Fruit fly (Drosophila melanogaster) whole organism, wandering third instar larva: ENCODE measurements around the gene bur.

ENCODE experiments used
- Abd-B ChIP-seq: fragments of >200 bp; optimal IDR thresholded peaks from 2 replicates; lab custom pipeline; 2017; ENCODE audit warnings: missing biosample characterization, missing genetic modification characterization
- CG32264 ChIP-seq: fragments of 200-800 bp; sonication (Bioruptor generic); optimal IDR thresholded peaks from 2 replicates; lab custom pipeline; 2016; ENCODE audit warnings: missing biosample characterization, missing genetic modification characterization
- CG9705 ChIP-seq: fragments of 200-800 bp; sonication (Bioruptor generic); optimal IDR thresholded peaks from 2 replicates; lab custom pipeline; 2018; ENCODE audit warnings: missing biosample characterization, mild to moderate bottlenecking, missing genetic modification characterization
- CrebA ChIP-seq: fragments of 200-800 bp; sonication (Bioruptor generic); optimal IDR thresholded peaks from 2 replicates; lab custom pipeline; 2016; ENCODE audit warnings: missing biosample characterization, mild to moderate bottlenecking, missing genetic modification characterization, borderline replicate concordance
- Dfd ChIP-seq: fragments of >200 bp; optimal IDR thresholded peaks from 2 replicates; lab custom pipeline; 2017; ENCODE audit warnings: missing biosample characterization, missing genetic modification characterization
- Dif ChIP-seq: fragments of 200-275, 200-300 bp; sonication (Bioruptor generic); optimal IDR thresholded peaks from 2 replicates; lab custom pipeline; 2018; ENCODE audit warnings: missing biosample characterization, missing genetic modification characterization; ENCODE audit not compliant: partially characterized antibody
- GATAd ChIP-seq: sonication (Bioruptor generic); optimal IDR thresholded peaks from 2 replicates; lab custom pipeline; 2016; ENCODE audit warnings: missing biosample characterization, missing genetic modification characterization
- HLH106 ChIP-seq: fragments of 200-800 bp; optimal IDR thresholded peaks from 3 replicates; lab custom pipeline; 2019; ENCODE audit warnings: missing biosample characterization, mild to moderate bottlenecking, missing genetic modification characterization, moderate library complexity
- Hnf4 ChIP-seq: fragments of 200-800 bp; sonication (Bioruptor generic); optimal IDR thresholded peaks from 2 replicates; lab custom pipeline; 2016; ENCODE audit warnings: missing biosample characterization, mild to moderate bottlenecking, missing genetic modification characterization
- Hr83 ChIP-seq: fragments of 200-300 bp; sonication (Bioruptor generic); optimal IDR thresholded peaks from 2 replicates; lab custom pipeline; 2016; ENCODE audit warnings: missing biosample characterization, mild to moderate bottlenecking, missing genetic modification characterization, moderate library complexity; ENCODE audit not compliant: poor library complexity, severe bottlenecking
- Jra ChIP-seq: sonication (Bioruptor generic); optimal IDR thresholded peaks from 2 replicates; lab custom pipeline; 2016; ENCODE audit warnings: missing biosample characterization, missing genetic modification characterization
- Mio ChIP-seq: sonication (Bioruptor generic); optimal IDR thresholded peaks from 2 replicates; lab custom pipeline; 2016; ENCODE audit warnings: missing biosample characterization, missing genetic modification characterization
- Myc ChIP-seq: fragments of >200 bp; optimal IDR thresholded peaks from 2 replicates; lab custom pipeline; 2017
- N ChIP-seq: fragments of >200 bp; optimal IDR thresholded peaks from 2 replicates; lab custom pipeline; 2018; ENCODE audit warnings: missing biosample characterization, missing external identifiers, missing genetic modification characterization
- OdsH ChIP-seq: fragments of 200-800 bp; sonication (Bioruptor generic); optimal IDR thresholded peaks from 2 replicates; lab custom pipeline; 2016; ENCODE audit warnings: missing biosample characterization, mild to moderate bottlenecking, missing genetic modification characterization
- Rel ChIP-seq, 2 experiments: fragments of 200-800 bp; sonication (Bioruptor generic) in 1 of 2; optimal IDR thresholded peaks; 2 replicates in 1 of 2; 3 replicates in 1 of 2; lab custom pipeline; 2016 to 2019; ENCODE audit warnings: mild to moderate bottlenecking in 2 of 2, missing biosample characterization in 2 of 2, missing genetic modification characterization in 2 of 2, moderate library complexity in 1 of 2
- Sp1 ChIP-seq: fragments of 200-800 bp; sonication (Bioruptor generic); optimal IDR thresholded peaks from 3 replicates; lab custom pipeline; 2019; ENCODE audit warnings: missing biosample characterization, mild to moderate bottlenecking, missing genetic modification characterization, moderate library complexity
- Vsx2 ChIP-seq: fragments of 200-300, 225-300 bp; sonication (Bioruptor generic); optimal IDR thresholded peaks from 2 replicates; lab custom pipeline; 2018; ENCODE audit warnings: missing biosample characterization, missing genetic modification characterization; ENCODE audit not compliant: partially characterized antibody
- br ChIP-seq: fragments of 200-800 bp; sonication (Bioruptor generic); optimal IDR thresholded peaks from 2 replicates; lab custom pipeline; 2016; ENCODE audit warnings: missing biosample characterization, missing genetic modification characterization
- dl ChIP-seq, 2 experiments: fragments of 175-275, 200-275 bp in 1 of 2; fragments of 200-275 bp in 1 of 2; sonication (Bioruptor generic); optimal IDR thresholded peaks; lab custom pipeline; 2018; ENCODE audit warnings: mild to moderate bottlenecking in 2 of 2, missing biosample characterization in 2 of 2, missing genetic modification characterization in 2 of 2, moderate library complexity in 2 of 2; ENCODE audit not compliant: partially characterized antibody in 2 of 2, insufficient read depth in 1 of 2
- dmrt93B ChIP-seq: fragments of 200-800 bp; sonication (Bioruptor generic); optimal IDR thresholded peaks from 2 replicates; lab custom pipeline; 2018; ENCODE audit warnings: missing biosample characterization, mild to moderate bottlenecking, missing genetic modification characterization
- dsf ChIP-seq: sonication (Bioruptor generic); optimal IDR thresholded peaks from 2 replicates; lab custom pipeline; 2016; ENCODE audit warnings: missing biosample characterization, missing genetic modification characterization, borderline replicate concordance
- ey ChIP-seq: fragments of 200-800 bp; sonication (Bioruptor generic); optimal IDR thresholded peaks from 2 replicates; lab custom pipeline; 2016; ENCODE audit warnings: missing biosample characterization, missing genetic modification characterization
- foxo ChIP-seq, 2 experiments: fragments of 200-800 bp; sonication (Bioruptor generic); optimal IDR thresholded peaks; 2 replicates in 1 of 2; 3 replicates in 1 of 2; lab custom pipeline; 2016 to 2017; ENCODE audit warnings: missing biosample characterization in 2 of 2, missing genetic modification characterization in 2 of 2
- fru ChIP-seq: fragments of 200-800 bp; sonication (Bioruptor generic); optimal IDR thresholded peaks from 3 replicates; lab custom pipeline; 2016; ENCODE audit warnings: missing biosample characterization, mild to moderate bottlenecking, missing genetic modification characterization
- h ChIP-seq: fragments of 200-800 bp; sonication (Bioruptor generic); optimal IDR thresholded peaks from 3 replicates; lab custom pipeline; 2016; ENCODE audit warnings: missing biosample characterization, mild to moderate bottlenecking, missing genetic modification characterization
- jim ChIP-seq: fragments of 175-275, 200-325 bp; sonication (Bioruptor generic); optimal IDR thresholded peaks from 2 replicates; lab custom pipeline; 2016; ENCODE audit warnings: missing biosample characterization, mild to moderate bottlenecking, missing genetic modification characterization
- lola ChIP-seq: fragments of >200 bp; optimal IDR thresholded peaks from 2 replicates; lab custom pipeline; 2017; ENCODE audit warnings: missing biosample characterization, missing genetic modification characterization
- pan ChIP-seq: fragments of >200 bp; optimal IDR thresholded peaks from 2 replicates; lab custom pipeline; 2017
- psq ChIP-seq: fragments of 200-800 bp; sonication (Bioruptor generic); optimal IDR thresholded peaks from 3 replicates; lab custom pipeline; 2017; ENCODE audit warnings: missing biosample characterization, mild to moderate bottlenecking, missing genetic modification characterization, moderate library complexity
- rgr ChIP-seq: fragments of 200-800 bp; sonication (Bioruptor generic); optimal IDR thresholded peaks from 3 replicates; lab custom pipeline; 2016; ENCODE audit warnings: missing biosample characterization, mild to moderate bottlenecking, missing genetic modification characterization
- sv ChIP-seq: fragments of 200-800 bp; sonication (Bioruptor generic); optimal IDR thresholded peaks from 3 replicates; lab custom pipeline; 2016; ENCODE audit warnings: missing biosample characterization, missing genetic modification characterization
- tai ChIP-seq: sonication (Bioruptor generic); optimal IDR thresholded peaks from 2 replicates; lab custom pipeline; 2016; ENCODE audit warnings: missing biosample characterization, missing genetic modification characterization
- usp ChIP-seq: fragments of >200 bp; optimal IDR thresholded peaks from 2 replicates; lab custom pipeline; 2017; ENCODE audit warnings: missing biosample characterization, missing genetic modification characterization
- woc ChIP-seq: sonication (Bioruptor generic); optimal IDR thresholded peaks from 2 replicates; lab custom pipeline; 2016; ENCODE audit warnings: missing biosample characterization, mild to moderate bottlenecking, missing genetic modification characterization

The bur gene

DNA sequence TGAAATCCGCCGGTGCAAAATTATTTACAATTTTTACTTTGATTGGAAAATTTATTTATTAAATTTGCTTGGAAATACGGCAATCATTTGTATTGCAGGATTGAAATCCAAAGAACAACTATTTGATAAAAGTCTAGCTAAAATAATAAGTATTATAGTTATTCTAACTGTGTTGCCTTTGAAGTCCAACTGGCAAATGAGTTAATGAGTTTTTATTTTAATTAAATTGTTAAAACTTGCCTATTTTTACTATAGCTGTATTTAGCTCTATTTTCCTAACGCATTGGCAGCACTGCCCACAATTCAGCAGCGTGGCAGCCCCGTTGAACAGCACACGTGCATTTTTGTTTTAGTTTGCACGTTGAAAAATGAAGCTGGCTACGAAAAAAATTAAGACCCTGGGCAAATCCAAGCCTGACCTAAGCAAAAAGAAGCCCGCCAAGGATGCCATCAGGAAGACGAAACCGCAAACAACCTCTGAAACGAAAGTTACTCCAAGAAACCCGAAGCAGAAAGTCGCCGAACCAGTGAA is 16.1 kb downstream of the bur start, which contains the start of gene Noc2 (continued):
- no peak for TF ChIP-seq Vsx2 (GFP tag; lab: Kevin White, UChicago)
- TF ChIP-seq dsf (GFP tag; lab: Kevin White, UChicago): no peak
- TF ChIP-seq, all 38 proteins: peak for 17

DNA sequence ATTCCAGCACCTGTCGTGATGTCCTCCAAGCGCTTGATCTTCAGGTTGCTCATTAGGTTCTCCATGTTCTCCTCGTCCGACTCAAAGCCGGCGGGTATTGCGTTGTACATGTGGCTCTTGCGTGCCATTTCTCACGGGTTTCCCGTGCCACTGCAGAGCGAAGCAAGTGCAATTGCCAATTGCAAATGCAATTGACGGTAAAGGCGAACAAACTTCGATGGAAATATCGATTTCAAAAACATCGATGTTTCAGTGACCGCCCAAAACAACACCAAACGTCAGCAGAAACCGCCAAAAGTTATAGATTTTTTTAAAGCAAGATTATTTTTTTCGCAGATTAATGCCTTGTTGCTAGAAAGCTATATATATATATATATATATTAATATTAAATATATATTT is 16.6 kb downstream of the bur start, which contains the start of gene Nbr:
Nbr (minus strand) TSS at position 209 of the 400 bp plus-strand sequence.
- peak; percentile 58 for TF ChIP-seq Dif (GFP tag; lab: Kevin White, UChicago)
- TF ChIP-seq Rel (GFP tag; optimal IDR thresholded peaks at IDR 0.05; lab: Kevin White, UChicago): no peak
- peak; percentile 13 for TF ChIP-seq Rel (tag; optimal IDR thresholded peaks at IDR 0.05; lab: Kevin White, UChicago)
- no peak for TF ChIP-seq fru (GFP tag; lab: Kevin White, UChicago)
- TF ChIP-seq lola: no peak
- TF ChIP-seq rgr (GFP tag; lab: Kevin White, UChicago): peak; percentile 35
- peak; percentile 49 for TF ChIP-seq Hr83

- TF ChIP-seq psq (GFP tag; lab: Kevin White, UChicago) (peak; percentile 93), Rel (GFP tag; optimal IDR thresholded peaks at IDR 0.05; lab: Kevin White, UChicago) (no peak), Rel (tag; optimal IDR thresholded peaks at IDR 0.05; lab: Kevin White, UChicago) (peak; percentile 83), dl (GFP tag; optimal IDR thresholded peaks at IDR 0.05; lab: Kevin White, UChicago; ENCODE audit: insufficient read depth in 1 of 2, partially characterized antibody in 2 of 2) (no peak), woc (GFP tag; lab: Kevin White, UChicago) (peak; percentile 77), Hnf4 (GFP tag; lab: Kevin White, UChicago) (peak; percentile 97), OdsH (GFP tag; lab: Kevin White, UChicago) (peak; percentile 94), Dfd (GFP tag; lab: Kevin White, UChicago) (no peak), dsf (GFP tag; lab: Kevin White, UChicago) (peak; percentile 89), rgr (GFP tag; lab: Kevin White, UChicago) (peak; percentile 97), ey (GFP tag; lab: Kevin White, UChicago) (peak; percentile 94), Mio (peak; percentile 72), CG9705 (peak; percentile 91), Abd-B (GFP tag; lab: Kevin White, UChicago) (no peak), fru (GFP tag; lab: Kevin White, UChicago) (peak; percentile 94), h (GFP tag; lab: Kevin White, UChicago) (peak; percentile 96), usp (GFP tag; lab: Kevin White, UChicago) (no peak), CG32264 (GFP tag; lab: Kevin White, UChicago) (peak; percentile 73), dmrt93B (GFP tag; lab: Kevin White, UChicago) (peak; percentile 82), lola (no peak), Sp1 (GFP tag; lab: Kevin White, UChicago) (peak; percentile 95), Jra (peak; percentile 92), HLH106 (peak; percentile 96), N (GFP tag; lab: Kevin White, UChicago) (no peak), Hr83 (peak; percentile 85), br (GFP tag; lab: Kevin White, UChicago) (peak; percentile 93), foxo (GFP tag; optimal IDR thresholded peaks at IDR 0.05; lab: Kevin White, UChicago) (peak; percentile 81 to 98), sv (GFP tag; lab: Kevin White, UChicago) (peak; percentile 79)
Measured at dm6 chr2L:21158554-21158953, 20.9 kb downstream of the bur start, which contains the start of the genes Coq3 and Pld3. Gene Coq3, minus strand, starts transcription at chr2L:21158611. Gene Pld3, plus strand, starts transcription at chr2L:21158847.

dm6 chr2L:21156156-21157040 is 23.1 kb downstream of the bur start, which contains the start of the genes Mpp6 and E2f2:
Gene Mpp6, plus strand, starts transcription at chr2L:21156288.
Gene E2f2, minus strand, starts transcription at chr2L:21156749.
- TF ChIP-seq dmrt93B (GFP tag; lab: Kevin White, UChicago) (peak; percentile 16), rgr (GFP tag; lab: Kevin White, UChicago) (peak; percentile 59), Dif (GFP tag; lab: Kevin White, UChicago) (no peak), GATAd (no peak), Abd-B (GFP tag; lab: Kevin White, UChicago) (no peak), CG32264 (GFP tag; lab: Kevin White, UChicago) (no peak), Sp1 (GFP tag; lab: Kevin White, UChicago) (peak; percentile 6), Jra (peak; percentile 61), br (GFP tag; lab: Kevin White, UChicago) (no peak), woc (GFP tag; lab: Kevin White, UChicago) (peak; percentile 50), HLH106 (peak; percentile 45), Myc (lab: Kevin White, UChicago) (peak; percentile 76), Hnf4 (GFP tag; lab: Kevin White, UChicago) (peak; percentile 77), lola (no peak), Rel (GFP tag; optimal IDR thresholded peaks at IDR 0.05; lab: Kevin White, UChicago) (no peak), Rel (tag; optimal IDR thresholded peaks at IDR 0.05; lab: Kevin White, UChicago) (peak; percentile 13), Vsx2 (GFP tag; lab: Kevin White, UChicago) (no peak), tai (GFP tag; lab: Kevin White, UChicago) (no peak), h (GFP tag; lab: Kevin White, UChicago) (no peak), CrebA (GFP tag; lab: Kevin White, UChicago) (no peak), foxo (GFP tag; optimal IDR thresholded peaks at IDR 0.05; lab: Kevin White, UChicago) (peak in 1 of 2 experiments; percentile 33), usp (GFP tag; lab: Kevin White, UChicago) (no peak), pan (no peak), Hr83 (peak; percentile 74), N (GFP tag; lab: Kevin White, UChicago) (no peak), OdsH (GFP tag; lab: Kevin White, UChicago) (peak; percentile 32), jim (GFP tag; lab: Kevin White, UChicago) (no peak), ey (GFP tag; lab: Kevin White, UChicago) (peak; percentile 19), psq (GFP tag; lab: Kevin White, UChicago) (peak; percentile 92), sv (GFP tag; lab: Kevin White, UChicago) (no peak)
